Worm (Caenorhabditis elegans) whole organism, L3 larva: ENCODE results near the gene rpc-11.

Experiments
- R02D3.7 ChIP-seq: fragments of 150-350 bp; optimal IDR thresholded peaks from 2 replicates; lab custom pipeline; 2014; ENCODE audit warnings: missing biosample characterization, missing genetic modification characterization
- egl-27 ChIP-seq: sonication (generic microtip); optimal IDR thresholded peaks from 4 replicates; lab custom pipeline; 2017; ENCODE audit warnings: missing biosample characterization, missing genetic modification reagents, missing genetic modification characterization
- lin-39 ChIP-seq: fragments of 150-350 bp; optimal IDR thresholded peaks from 2 replicates; lab custom pipeline; 2018; ENCODE audit warnings: missing biosample characterization, missing genetic modification reagents, missing genetic modification characterization
- pha-4 ChIP-seq: fragments of 150-350 bp; optimal IDR thresholded peaks from 2 replicates; lab custom pipeline; 2014; ENCODE audit warnings: missing biosample characterization, missing genetic modification reagents, missing genetic modification characterization
- sea-2 ChIP-seq: fragments of 150-350 bp; sonication (generic microtip); optimal IDR thresholded peaks from 4 replicates; lab custom pipeline; 2014; ENCODE audit warnings: missing biosample characterization, missing genetic modification reagents, missing genetic modification characterization
- skn-1 ChIP-seq: fragments of 150-350 bp; optimal IDR thresholded peaks from 2 replicates; lab custom pipeline; 2014; ENCODE audit warnings: missing biosample characterization, missing genetic modification characterization
- unc-62 ChIP-seq: fragments of 150-350 bp; sonication (generic microtip); optimal IDR thresholded peaks from 4 replicates; lab custom pipeline; 2014; ENCODE audit warnings: missing biosample characterization, missing genetic modification reagents, missing genetic modification characterization

ce11 chrIV:1375289-1375688, 34.6 kb downstream of the rpc-11 start:
- TF ChIP-seq egl-27 (tag; lab: Kevin White, UChicago): no peak
- TF ChIP-seq R02D3.7 (tag; lab: Kevin White, UChicago): no peak
- no peak for TF ChIP-seq lin-39
- no peak for TF ChIP-seq skn-1 (tag; lab: Kevin White, UChicago)
- no peak for TF ChIP-seq unc-62 (GFP tag; lab: Kevin White, UChicago)
- TF ChIP-seq sea-2 (GFP tag; lab: Kevin White, UChicago): no peak
- no peak for TF ChIP-seq pha-4 (tag; lab: Kevin White, UChicago)
